Worm (Caenorhabditis elegans) whole organism, L4 larva: ENCODE results near the gene cec-1.
A peak's percentile ranks its signal among the peaks of the same experiment; 100 is the strongest.

ENCODE experiments used
- D1046.2 ChIP-seq: fragments of 200-800 bp; sonication (Bioruptor generic); IDR thresholded peaks from 2 replicates; pipeline ENCODE4 v1.3.6; 2022; ENCODE audit warnings: missing genetic modification characterization, missing compliant biosample characterization
- F26F4.8 ChIP-seq: fragments of 200-800 bp; sonication (Bioruptor generic); conservative IDR thresholded peaks from 2 replicates; pipeline ENCODE4 v1.3.6; 2022; ENCODE audit warnings: missing genetic modification characterization, missing compliant biosample characterization
- F44E2.7 ChIP-seq: fragments of 200-800 bp; sonication (Bioruptor generic); IDR thresholded peaks from 2 replicates; pipeline ENCODE4 v2.1.2; 2022; ENCODE audit warnings: missing genetic modification characterization, missing compliant biosample characterization
- T20F7.1 ChIP-seq: fragments of 200-800 bp; sonication (Bioruptor generic); optimal IDR thresholded peaks from 2 replicates; lab custom pipeline; 2018; ENCODE audit warnings: mild to moderate bottlenecking, missing genetic modification characterization, missing compliant biosample characterization
- Y75B8A.6 ChIP-seq: fragments of 200-800 bp; sonication (Bioruptor generic); IDR thresholded peaks from 2 replicates; pipeline ENCODE4 v1.3.6; 2022; ENCODE audit warnings: missing genetic modification reagents, missing genetic modification characterization, missing compliant biosample characterization
- aha-1 ChIP-seq: fragments of 150-350 bp; peaks from one replicate; lab custom pipeline; 2014; ENCODE audit warnings: missing biosample characterization, missing genetic modification characterization
- ceh-28 ChIP-seq: fragments of 150-350 bp; optimal IDR thresholded peaks from 2 replicates; lab custom pipeline; 2014; ENCODE audit warnings: missing biosample characterization, missing genetic modification reagents, missing genetic modification characterization
- ceh-32 ChIP-seq: sonication (generic microtip); optimal IDR thresholded peaks from 2 replicates; lab custom pipeline; 2016; ENCODE audit warnings: mild to moderate bottlenecking, missing genetic modification characterization, missing compliant biosample characterization; ENCODE audit not compliant: poor library complexity
- daf-16 ChIP-seq, 3 experiments: sonication (generic microtip); optimal IDR thresholded peaks; 2 replicates each; lab custom pipeline; 2016 to 2017; ENCODE audit warnings: missing genetic modification characterization in 3 of 3, missing genetic modification reagents in 3 of 3, mild to moderate bottlenecking in 2 of 3, missing compliant biosample characterization in 2 of 3, missing biosample characterization in 1 of 3, moderate library complexity in 1 of 3
- dmd-6 ChIP-seq: fragments of 200-800 bp; sonication (Bioruptor generic); IDR thresholded peaks from 2 replicates; pipeline ENCODE4 v1.3.6; 2022; ENCODE audit warnings: missing genetic modification reagents, missing genetic modification characterization, missing compliant biosample characterization
- dpl-1 ChIP-seq: fragments of 150-350 bp; optimal IDR thresholded peaks from 2 replicates; lab custom pipeline; 2014; ENCODE audit warnings: missing biosample characterization, missing genetic modification reagents, missing genetic modification characterization
- egl-27 ChIP-seq: sonication (generic microtip); optimal IDR thresholded peaks from 3 replicates; lab custom pipeline; 2017; ENCODE audit warnings: missing biosample characterization, missing genetic modification reagents, missing genetic modification characterization
- gei-8 ChIP-seq: fragments of 200-800 bp; sonication (Bioruptor generic); optimal IDR thresholded peaks from 2 replicates; lab custom pipeline; 2018; ENCODE audit warnings: mild to moderate bottlenecking, missing genetic modification characterization, missing compliant biosample characterization
- hlh-30 ChIP-seq: sonication (generic microtip); optimal IDR thresholded peaks from 2 replicates; lab custom pipeline; 2017; ENCODE audit warnings: antibody characterized with exemption, mild to moderate bottlenecking, missing genetic modification characterization, missing compliant biosample characterization; ENCODE audit not compliant: insufficient read depth
- hmg-1.1 ChIP-seq: fragments of 200-800 bp; sonication (Bioruptor generic); IDR thresholded peaks from 2 replicates; pipeline ENCODE4 v1.3.6; 2022; ENCODE audit warnings: missing genetic modification reagents, missing genetic modification characterization, missing compliant biosample characterization
- jun-1 ChIP-seq: fragments of 150-350 bp; optimal IDR thresholded peaks from 2 replicates; lab custom pipeline; 2014; ENCODE audit warnings: missing biosample characterization, missing genetic modification reagents, missing genetic modification characterization
- lim-7 ChIP-seq: fragments of 200-800 bp; sonication (Bioruptor generic); IDR thresholded peaks from 2 replicates; pipeline ENCODE4 v1.3.6; 2022; ENCODE audit warnings: missing genetic modification characterization, missing compliant biosample characterization
- lin-1 ChIP-seq: fragments of 200-800 bp; sonication (Bioruptor generic); IDR thresholded peaks from 2 replicates; pipeline ENCODE4 v1.3.6; 2022; ENCODE audit warnings: missing genetic modification reagents, missing genetic modification characterization, missing compliant biosample characterization
- lin-15B ChIP-seq: fragments of 150-350 bp; sonication (generic microtip); optimal IDR thresholded peaks from 3 replicates; lab custom pipeline; 2014; ENCODE audit warnings: missing biosample characterization, missing genetic modification characterization
- lin-38 ChIP-seq: fragments of 200-800 bp; sonication (Bioruptor generic); IDR thresholded peaks from 2 replicates; pipeline ENCODE4 v1.3.6; 2022; ENCODE audit warnings: missing genetic modification reagents, missing genetic modification characterization, missing compliant biosample characterization
- lin-39 ChIP-seq: fragments of 150-350 bp; optimal IDR thresholded peaks from 2 replicates; lab custom pipeline; 2014; ENCODE audit warnings: missing biosample characterization, missing genetic modification reagents, missing genetic modification characterization
- lsy-2 ChIP-seq, 2 experiments: fragments of 150-350 bp in 1 of 2; sonication (generic microtip) in 1 of 2; optimal IDR thresholded peaks; 2 replicates each; lab custom pipeline; 2014 to 2017; ENCODE audit warnings: missing biosample characterization in 2 of 2, missing genetic modification characterization in 2 of 2
- madf-9 ChIP-seq: fragments of 200-800 bp; sonication (Bioruptor generic); conservative IDR thresholded peaks from 2 replicates; pipeline ENCODE4 v1.3.6; 2022; ENCODE audit warnings: missing genetic modification reagents, missing genetic modification characterization, missing compliant biosample characterization
- mes-2 ChIP-seq: sonication (generic microtip); optimal IDR thresholded peaks from 2 replicates; lab custom pipeline; 2016; ENCODE audit warnings: missing genotype, mild to moderate bottlenecking, missing genetic modification characterization, missing compliant biosample characterization; ENCODE audit not compliant: poor library complexity, severe bottlenecking
- mxl-2 ChIP-seq: fragments of 200-800 bp; sonication (Bioruptor generic); conservative IDR thresholded peaks from 2 replicates; pipeline ENCODE4 v1.3.6; 2022; ENCODE audit warnings: missing genetic modification reagents, missing genetic modification characterization, missing compliant biosample characterization
- nhr-10 ChIP-seq: fragments of 150-350 bp; optimal IDR thresholded peaks from 2 replicates; lab custom pipeline; 2014; ENCODE audit warnings: missing biosample characterization, missing genetic modification characterization
- nhr-102 ChIP-seq: sonication (generic microtip); optimal IDR thresholded peaks from 2 replicates; lab custom pipeline; 2016; ENCODE audit warnings: mild to moderate bottlenecking, missing genetic modification characterization, moderate library complexity, missing compliant biosample characterization
- nhr-111 ChIP-seq: fragments of 200-800 bp; sonication (Bioruptor generic); optimal IDR thresholded peaks from 2 replicates; lab custom pipeline; 2018; ENCODE audit warnings: mild to moderate bottlenecking, missing genetic modification characterization, missing compliant biosample characterization
- nhr-237 ChIP-seq: sonication (generic microtip); optimal IDR thresholded peaks from 2 replicates; lab custom pipeline; 2017; ENCODE audit warnings: missing biosample characterization, missing genetic modification characterization
- nhr-25 ChIP-seq: sonication (generic microtip); optimal IDR thresholded peaks from 2 replicates; lab custom pipeline; 2017; ENCODE audit warnings: missing genetic modification characterization, mild to moderate bottlenecking, missing compliant biosample characterization, antibody characterized with exemption, moderate library complexity, borderline replicate concordance; ENCODE audit not compliant: insufficient read depth
- nhr-28 ChIP-seq: fragments of 150-350 bp; optimal IDR thresholded peaks from 2 replicates; lab custom pipeline; 2014; ENCODE audit warnings: missing biosample characterization, missing genetic modification characterization
- nhr-41 ChIP-seq: fragments of 200-800 bp; sonication (Bioruptor generic); IDR thresholded peaks from 2 replicates; pipeline ENCODE4 v1.3.6; 2022; ENCODE audit warnings: missing genetic modification reagents, missing genetic modification characterization, missing compliant biosample characterization
- nhr-42 ChIP-seq: fragments of 200-800 bp; sonication (Bioruptor generic); IDR thresholded peaks from 2 replicates; pipeline ENCODE4 v1.3.6; 2022; ENCODE audit warnings: missing genetic modification characterization, missing compliant biosample characterization
- nhr-6 ChIP-seq: fragments of 150-350 bp; optimal IDR thresholded peaks from 2 replicates; lab custom pipeline; 2014; ENCODE audit warnings: missing biosample characterization, missing genetic modification characterization
- pha-4 ChIP-seq, 2 experiments: fragments of 150-350 bp in 1 of 2; fragments of 200-800 bp in 1 of 2; sonication (Bioruptor generic) in 1 of 2; IDR thresholded peaks in 1 of 2; optimal IDR thresholded peaks in 1 of 2; 2 replicates each; pipeline versions ENCODE4 v1.3.6 to Lab custom; 2014 to 2022; ENCODE audit warnings: missing genetic modification characterization in 2 of 2, missing genetic modification reagents in 2 of 2, missing biosample characterization in 1 of 2, missing compliant biosample characterization in 1 of 2
- php-3 ChIP-seq: fragments of 200-800 bp; sonication (Bioruptor generic); IDR thresholded peaks from 2 replicates; pipeline ENCODE4 v1.3.6; 2022; ENCODE audit warnings: missing genetic modification reagents, missing genetic modification characterization, missing compliant biosample characterization
- rbr-2 ChIP-seq: sonication (generic microtip); optimal IDR thresholded peaks from 2 replicates; lab custom pipeline; 2016; ENCODE audit warnings: missing genotype, missing genetic modification characterization, missing compliant biosample characterization
- saeg-2 ChIP-seq: fragments of 200-800 bp; sonication (Bioruptor generic); IDR thresholded peaks from 2 replicates; pipeline ENCODE4 v1.3.6; 2022; ENCODE audit warnings: missing genetic modification reagents, missing genetic modification characterization, missing compliant biosample characterization
- sdz-12 ChIP-seq: fragments of 200-800 bp; sonication (Bioruptor generic); optimal IDR thresholded peaks from 2 replicates; lab custom pipeline; 2018; ENCODE audit warnings: mild to moderate bottlenecking, missing genetic modification characterization, missing compliant biosample characterization
- skn-1 ChIP-seq: fragments of 150-350 bp; optimal IDR thresholded peaks from 2 replicates; lab custom pipeline; 2014; ENCODE audit warnings: missing biosample characterization, missing genetic modification characterization
- tag-97 ChIP-seq: fragments of 200-800 bp; sonication (Bioruptor generic); IDR thresholded peaks from 2 replicates; pipeline ENCODE4 v1.3.6; 2022; ENCODE audit warnings: missing genetic modification characterization, missing compliant biosample characterization
- unc-130 ChIP-seq: sonication (generic microtip); optimal IDR thresholded peaks from 2 replicates; lab custom pipeline; 2016; ENCODE audit warnings: missing genetic modification reagents, missing genetic modification characterization, missing compliant biosample characterization
- zip-11 ChIP-seq: fragments of 200-800 bp; sonication (Bioruptor generic); IDR thresholded peaks from 2 replicates; pipeline ENCODE4 v1.3.6; 2022; ENCODE audit warnings: missing genetic modification characterization, missing compliant biosample characterization
- ztf-11 ChIP-seq: fragments of 150-350 bp; optimal IDR thresholded peaks from 2 replicates; lab custom pipeline; 2014; ENCODE audit warnings: missing biosample characterization, missing genetic modification characterization
- ztf-7 ChIP-seq: fragments of 150-350 bp; optimal IDR thresholded peaks from 2 replicates; lab custom pipeline; 2014; ENCODE audit warnings: missing biosample characterization, missing genetic modification characterization

cec-1 gene

ce11 chrIII:8446940-8447403 is 20.8 kb downstream of the cec-1 start, which contains the start of gene rpn-3 (continued):
- peak; percentile 73 to 96 for TF ChIP-seq daf-16 (GFP tag; optimal IDR thresholded peaks at IDR 0.05; lab: Kevin White, UChicago)
- peak; percentile 84 for TF ChIP-seq daf-16 (tag; optimal IDR thresholded peaks at IDR 0.05; lab: Kevin White, UChicago)
- peak; percentile 72; the same call in 1 of the 2 replicates for TF ChIP-seq nhr-42
- TF ChIP-seq lsy-2 (tag; optimal IDR thresholded peaks at IDR 0.05; lab: Kevin White, UChicago) = peak; percentile 91 to 98
- TF ChIP-seq F44E2.7 (GFP tag; lab: Robert Waterston, UW) = 0 out of 2 replicates have a peak, but pooled peaks have one; percentile 18
- peak; percentile 84 for TF ChIP-seq hmg-1.1 (GFP tag; lab: Robert Waterston, UW)
- peak; percentile 48 for TF ChIP-seq lin-39 (tag; lab: Kevin White, UChicago)
- no peak for TF ChIP-seq skn-1 (tag; lab: Kevin White, UChicago)
- peak; percentile 21; the same call in 1 of the 2 replicates for TF ChIP-seq nhr-41 (GFP tag; lab: Robert Waterston, UW)
- TF ChIP-seq mxl-2 (GFP tag; lab: Robert Waterston, UW) = no peak
- TF ChIP-seq nhr-237 (tag; lab: Kevin White, UChicago) = peak; percentile 37
- peak; percentile 95 for TF ChIP-seq rbr-2
- no peak for TF ChIP-seq egl-27 (tag; lab: Kevin White, UChicago)
- peak; percentile 66 for TF ChIP-seq madf-9 (GFP tag; lab: Robert Waterston, UW)
- TF ChIP-seq lim-7 (GFP tag; lab: Robert Waterston, UW) = no peak
- TF ChIP-seq pha-4 (GFP tag; IDR thresholded peaks at IDR 0.05; lab: Robert Waterston, UW) = peak; percentile 93
- TF ChIP-seq pha-4 (tag; optimal IDR thresholded peaks at IDR 0.05; lab: Kevin White, UChicago) = peak; percentile 98
- no peak for TF ChIP-seq tag-97
- TF ChIP-seq dpl-1 = peak; percentile 89
- peak; percentile 73 for TF ChIP-seq lin-15B (tag; lab: Kevin White, UChicago)
- TF ChIP-seq aha-1 (tag; lab: Kevin White, UChicago) = peak; percentile 96
- TF ChIP-seq D1046.2 (GFP tag; lab: Robert Waterston, UW) = no peak
- peak; percentile 91 for TF ChIP-seq dmd-6

ce11 chrIII:8449160-8449807 is 23.2 kb downstream of the cec-1 start, which contains the start of gene mrpl-32:
Gene mrpl-32 (plus strand): TSS chrIII:8449757.
- TF ChIP-seq ceh-28 (tag; lab: Kevin White, UChicago) = no peak
- TF ChIP-seq zip-11 = peak; percentile 32; the same call in 1 of the 2 replicates
- TF ChIP-seq lin-1 (GFP tag; lab: Robert Waterston, UW) = peak; percentile 71; the same call in 1 of the 2 replicates
- TF ChIP-seq lsy-2 (tag; optimal IDR thresholded peaks at IDR 0.05; lab: Kevin White, UChicago) = peak in 1 of 2 experiments; percentile 74
- TF ChIP-seq unc-130 (GFP tag; lab: Kevin White, UChicago) = no peak
- TF ChIP-seq nhr-102 (tag; lab: Kevin White, UChicago) = peak; percentile 35
- TF ChIP-seq F26F4.8 (GFP tag; lab: Robert Waterston, UW) = no peak
- TF ChIP-seq nhr-6 (tag; lab: Kevin White, UChicago) = peak; percentile 15
- peak; percentile 50 for TF ChIP-seq mes-2 (tag; lab: Kevin White, UChicago)
- no peak for TF ChIP-seq jun-1 (tag; lab: Kevin White, UChicago)
- TF ChIP-seq sdz-12 (GFP tag; lab: Kevin White, UChicago) = no peak
- 0 out of 2 replicates have a peak, but pooled peaks have one; percentile 56 for TF ChIP-seq lim-7 (GFP tag; lab: Robert Waterston, UW)
- no peak for TF ChIP-seq ceh-32 (tag; lab: Kevin White, UChicago)
- TF ChIP-seq Y75B8A.6 (GFP tag; lab: Robert Waterston, UW) = 0 out of 2 replicates have a peak, but pooled peaks have one; percentile 15
- no peak for TF ChIP-seq mxl-2 (GFP tag; lab: Robert Waterston, UW)
- TF ChIP-seq nhr-25 (tag; lab: Kevin White, UChicago) = no peak
- peak; percentile 77 for TF ChIP-seq lin-38 (GFP tag; lab: Robert Waterston, UW)
- no peak for TF ChIP-seq nhr-41 (GFP tag; lab: Robert Waterston, UW)
- TF ChIP-seq dpl-1 = peak; percentile 9
- TF ChIP-seq ztf-11 (tag; lab: Kevin White, UChicago) = no peak
- no peak for TF ChIP-seq F44E2.7 (GFP tag; lab: Robert Waterston, UW)
- TF ChIP-seq ztf-7 (tag; lab: Kevin White, UChicago) = no peak
- peak; percentile 2 for TF ChIP-seq nhr-111
- TF ChIP-seq daf-16 (GFP tag; optimal IDR thresholded peaks at IDR 0.05; lab: Kevin White, UChicago) = peak; percentile 10 to 41
- peak; percentile 11 for TF ChIP-seq daf-16 (tag; optimal IDR thresholded peaks at IDR 0.05; lab: Kevin White, UChicago)
- no peak for TF ChIP-seq gei-8 (GFP tag; lab: Kevin White, UChicago)
- TF ChIP-seq saeg-2 (GFP tag; lab: Robert Waterston, UW) = no peak
- TF ChIP-seq lin-15B (tag; lab: Kevin White, UChicago) = no peak
- no peak for TF ChIP-seq nhr-10
- no peak for TF ChIP-seq nhr-28 (tag; lab: Kevin White, UChicago)
- TF ChIP-seq php-3 (GFP tag; lab: Robert Waterston, UW) = peak; percentile 33; the same call in 1 of the 2 replicates
- TF ChIP-seq madf-9 (GFP tag; lab: Robert Waterston, UW) = no peak
- no peak for TF ChIP-seq hlh-30 (tag; lab: Kevin White, UChicago)
- peak; percentile 75 for TF ChIP-seq T20F7.1 (GFP tag; lab: Kevin White, UChicago)
